ENCODE assay signal across 1 fruit fly cellular context in the genomic region with DNA sequence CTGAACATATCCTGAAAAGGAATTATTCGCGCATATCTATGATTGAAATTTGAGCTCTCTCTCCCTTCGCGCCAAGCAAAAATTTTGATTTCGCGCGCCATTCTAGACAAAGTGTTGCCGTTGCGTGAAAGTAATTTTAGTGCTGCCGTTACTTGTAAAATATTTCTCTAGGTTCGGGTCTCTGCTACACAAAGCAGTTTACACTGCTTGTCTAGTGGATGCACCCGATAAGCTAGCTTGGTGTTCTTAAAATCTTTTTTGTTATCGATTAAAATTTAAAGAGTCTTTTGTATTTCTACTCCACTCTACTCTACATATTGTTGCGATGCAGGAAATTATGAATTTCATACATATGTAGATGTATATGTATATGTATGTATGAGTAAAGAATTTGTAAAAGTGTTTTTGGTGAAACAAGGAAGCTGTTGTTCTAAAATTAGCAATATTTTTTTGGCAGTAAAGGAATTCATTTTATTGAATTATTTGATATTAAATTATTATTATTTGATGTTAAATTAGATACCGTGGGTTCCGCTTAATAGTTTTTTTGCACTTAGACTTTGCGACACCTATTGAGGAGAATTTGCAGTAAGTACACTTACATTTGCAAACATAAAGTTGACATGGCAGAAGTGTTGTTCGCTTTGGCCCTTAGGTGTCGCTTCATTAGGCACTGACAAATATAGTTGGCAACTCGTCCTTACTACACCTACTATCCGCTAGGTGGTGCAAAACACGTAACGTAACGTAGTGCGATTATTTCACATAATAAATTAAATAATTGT.
TF ChIP-seq lines count a peak whose summit lies in the region.

No protein-coding gene starts in this region.

TF ChIP-seq in whole organism, embryonic, 481 proteins besides CTCF, POLR2A, EP300 and RAD21 (continued from another document and continues in another):
- TF ChIP-seq CG8765 (GFP tag; IDR thresholded peaks at IDR 0.05; lab: Robert Waterston, UW) = peak; percentile 44; the same call in 1 of the 2 replicates
- TF ChIP-seq CG11696 (GFP tag; IDR thresholded peaks at IDR 0.05; lab: Robert Waterston, UW) = peak; percentile 46; the same call in 1 of the 2 replicates
- peak; percentile 69 for TF ChIP-seq dysf (GFP tag; IDR thresholded peaks at IDR 0.05; lab: Robert Waterston, UW)
- TF ChIP-seq Myb (GFP tag; optimal IDR thresholded peaks at IDR 0.05; lab: Kevin White, UChicago) = peak; percentile 57
- peak; percentile 94 for TF ChIP-seq CG4854 (GFP tag; optimal IDR thresholded peaks at IDR 0.05; lab: Kevin White, UChicago)
- peak; percentile 72 for TF ChIP-seq CG1233 (GFP tag; optimal IDR thresholded peaks at IDR 0.05; lab: Kevin White, UChicago)
- TF ChIP-seq insv (GFP tag; optimal IDR thresholded peaks at IDR 0.05; lab: Kevin White, UChicago) = peak in 1 of 2 experiments; percentile 66
- no peak for TF ChIP-seq pan (optimal IDR thresholded peaks at IDR 0.05; lab: Kevin White, UChicago)
- peak in 1 of 2 experiments; percentile 77 for TF ChIP-seq pan (GFP tag; optimal IDR thresholded peaks at IDR 0.05 in 1 of 2, IDR thresholded peaks at IDR 0.05 in 1 of 2)
- TF ChIP-seq CG16815 (GFP tag; optimal IDR thresholded peaks at IDR 0.05; lab: Kevin White, UChicago) = peak; percentile 69
- peak; percentile 60; the same call in 2 of the 3 replicates for TF ChIP-seq ase (GFP tag; IDR thresholded peaks at IDR 0.05; lab: Robert Waterston, UW)
- no peak for TF ChIP-seq CG17186 (GFP tag; optimal IDR thresholded peaks at IDR 0.05; lab: Kevin White, UChicago)
- no peak for TF ChIP-seq sna (GFP tag; IDR thresholded peaks at IDR 0.05; lab: Robert Waterston, UW; ENCODE audit: partially characterized antibody)
- TF ChIP-seq peb (GFP tag; IDR thresholded peaks at IDR 0.05; lab: Robert Waterston, UW) = no peak
- TF ChIP-seq Pdp1 (GFP tag; optimal IDR thresholded peaks at IDR 0.05; lab: Kevin White, UChicago) = peak; percentile 67 to 76
- TF ChIP-seq Mes4 (GFP tag; optimal IDR thresholded peaks at IDR 0.05; lab: Kevin White, UChicago) = peak; percentile 64
- TF ChIP-seq CG2889 (GFP tag; IDR thresholded peaks at IDR 0.05; lab: Robert Waterston, UW) = no peak
- peak; percentile 22 for TF ChIP-seq ttk (GFP tag; IDR thresholded peaks at IDR 0.05; lab: Robert Waterston, UW)
- TF ChIP-seq CG5245 (GFP tag; optimal IDR thresholded peaks at IDR 0.05; lab: Kevin White, UChicago) = peak; percentile 90
- TF ChIP-seq emc (GFP tag; optimal IDR thresholded peaks at IDR 0.05; lab: Kevin White, UChicago) = no peak
- peak; percentile 74 for TF ChIP-seq ato (GFP tag; IDR thresholded peaks at IDR 0.05; lab: Robert Waterston, UW; ENCODE audit: partially characterized antibody)
- peak; percentile 45 for TF ChIP-seq tx (GFP tag; optimal IDR thresholded peaks at IDR 0.05; lab: Kevin White, UChicago)
- TF ChIP-seq dan (GFP tag; IDR thresholded peaks at IDR 0.05; lab: Robert Waterston, UW) = no peak
- TF ChIP-seq ac (GFP tag; optimal IDR thresholded peaks at IDR 0.05; lab: Kevin White, UChicago) = no peak
- TF ChIP-seq crp (GFP tag; optimal IDR thresholded peaks at IDR 0.05; lab: Kevin White, UChicago) = peak in 1 of 2 experiments; percentile 4
- TF ChIP-seq Gug (GFP tag; IDR thresholded peaks at IDR 0.05; lab: Robert Waterston, UW) = peak; percentile 50; the same call in 2 of the 4 replicates
- TF ChIP-seq az2 (GFP tag; optimal IDR thresholded peaks at IDR 0.05; lab: Kevin White, UChicago) = peak; percentile 81
- peak; percentile 13; the same call in 1 of the 2 replicates for TF ChIP-seq hbn (GFP tag; IDR thresholded peaks at IDR 0.05; lab: Robert Waterston, UW; ENCODE audit: partially characterized antibody)
- TF ChIP-seq bsh (GFP tag; optimal IDR thresholded peaks at IDR 0.05; lab: Kevin White, UChicago) = peak in 1 of 2 experiments; percentile 70
- TF ChIP-seq CG10274 (GFP tag; optimal IDR thresholded peaks at IDR 0.05; lab: Kevin White, UChicago) = peak; percentile 10
- TF ChIP-seq dati (GFP tag; IDR thresholded peaks at IDR 0.05; lab: Robert Waterston, UW) = no peak
- no peak for TF ChIP-seq Vsx1 (GFP tag; optimal IDR thresholded peaks at IDR 0.05; lab: Kevin White, UChicago)
- peak; percentile 80 for TF ChIP-seq HmgZ (tag; optimal IDR thresholded peaks at IDR 0.05; lab: Kevin White, UChicago)
- TF ChIP-seq Hr39 (optimal IDR thresholded peaks at IDR 0.05; lab: Kevin White, UChicago) = no peak
- peak; percentile 73 for TF ChIP-seq NC2β (GFP tag; optimal IDR thresholded peaks at IDR 0.05; lab: Kevin White, UChicago)
- TF ChIP-seq CG3281 (GFP tag; optimal IDR thresholded peaks at IDR 0.05; lab: Kevin White, UChicago) = peak; percentile 44
- TF ChIP-seq Dad (GFP tag; optimal IDR thresholded peaks at IDR 0.05; lab: Kevin White, UChicago) = peak; percentile 58
- no peak for TF ChIP-seq Deaf1 (tag; optimal IDR thresholded peaks at IDR 0.05; lab: Kevin White, UChicago)
- no peak for TF ChIP-seq zf30C (GFP tag; optimal IDR thresholded peaks at IDR 0.05; lab: Kevin White, UChicago)
- TF ChIP-seq tna (GFP tag; IDR thresholded peaks at IDR 0.05; lab: Robert Waterston, UW; ENCODE audit: partially characterized antibody) = no peak; the same call in 1 of the 2 replicates
- peak; percentile 63 for TF ChIP-seq Scr (GFP tag; IDR thresholded peaks at IDR 0.05; lab: Robert Waterston, UW; ENCODE audit: partially characterized antibody)
- peak; percentile 60 for TF ChIP-seq Fer1 (GFP tag; optimal IDR thresholded peaks at IDR 0.05; lab: Kevin White, UChicago)
- peak; percentile 72 for TF ChIP-seq CG9609 (GFP tag; optimal IDR thresholded peaks at IDR 0.05; lab: Kevin White, UChicago)
- TF ChIP-seq CG6254 (GFP tag; optimal IDR thresholded peaks at IDR 0.05; lab: Kevin White, UChicago) = peak; percentile 61
- peak; percentile 69 for TF ChIP-seq amos (GFP tag; IDR thresholded peaks at IDR 0.05; lab: Robert Waterston, UW; ENCODE audit: partially characterized antibody)
- TF ChIP-seq ro (GFP tag; IDR thresholded peaks at IDR 0.05; lab: Robert Waterston, UW) = peak; percentile 11; the same call in 1 of the 2 replicates
- TF ChIP-seq Ets97D (GFP tag; optimal IDR thresholded peaks at IDR 0.05; lab: Kevin White, UChicago) = peak; percentile 64
- peak; percentile 72 for TF ChIP-seq Hr3 (GFP tag; optimal IDR thresholded peaks at IDR 0.05; lab: Kevin White, UChicago)
- TF ChIP-seq lbe (GFP tag; optimal IDR thresholded peaks at IDR 0.05; lab: Kevin White, UChicago) = peak; percentile 63
- peak; percentile 33 for TF ChIP-seq fd3F (GFP tag; optimal IDR thresholded peaks at IDR 0.05; lab: Kevin White, UChicago)
- TF ChIP-seq CG8281 (tag; optimal IDR thresholded peaks at IDR 0.05; lab: Kevin White, UChicago) = no peak
- no peak for TF ChIP-seq exex (tag; optimal IDR thresholded peaks at IDR 0.05; lab: Kevin White, UChicago)
- no peak for TF ChIP-seq seq (GFP tag; IDR thresholded peaks at IDR 0.05; lab: Robert Waterston, UW)
- peak; percentile 48 for TF ChIP-seq CG6765 (GFP tag; optimal IDR thresholded peaks at IDR 0.05; lab: Kevin White, UChicago)
- peak; percentile 64 for TF ChIP-seq CG18599 (GFP tag; optimal IDR thresholded peaks at IDR 0.05; lab: Kevin White, UChicago)
- peak; percentile 70 for TF ChIP-seq PHDP (tag; optimal IDR thresholded peaks at IDR 0.05; lab: Kevin White, UChicago)
- TF ChIP-seq CG10543 (GFP tag; optimal IDR thresholded peaks at IDR 0.05; lab: Kevin White, UChicago) = peak; percentile 54
- TF ChIP-seq Hr51 (GFP tag; optimal IDR thresholded peaks at IDR 0.05; lab: Kevin White, UChicago) = peak; percentile 41 to 44
- 0 out of 2 replicates have a peak, but pooled peaks have one; percentile 48 for TF ChIP-seq CG1024 (GFP tag; IDR thresholded peaks at IDR 0.05; lab: Robert Waterston, UW)
- TF ChIP-seq CG4404 (GFP tag; IDR thresholded peaks at IDR 0.05; lab: Robert Waterston, UW) = no peak
- peak; percentile 39 for TF ChIP-seq CG12659 (GFP tag; optimal IDR thresholded peaks at IDR 0.05; lab: Kevin White, UChicago)
- peak; percentile 36 for TF ChIP-seq CoRest (tag; optimal IDR thresholded peaks at IDR 0.05; lab: Kevin White, UChicago)
- TF ChIP-seq Xbp1 (GFP tag; optimal IDR thresholded peaks at IDR 0.05; lab: Kevin White, UChicago) = peak; percentile 88
- TF ChIP-seq CG14965 (GFP tag; optimal IDR thresholded peaks at IDR 0.05; lab: Kevin White, UChicago; ENCODE audit: borderline replicate concordance) = peak; percentile 98
- peak; percentile 35; the same call in 1 of the 2 replicates for TF ChIP-seq wor (GFP tag; IDR thresholded peaks at IDR 0.05; lab: Robert Waterston, UW)
- TF ChIP-seq CG7786 (GFP tag; optimal IDR thresholded peaks at IDR 0.05; lab: Kevin White, UChicago) = peak; percentile 18
- TF ChIP-seq Camta (GFP tag; optimal IDR thresholded peaks at IDR 0.05; lab: Kevin White, UChicago) = peak; percentile 61
- TF ChIP-seq gcm (GFP tag; optimal IDR thresholded peaks at IDR 0.05; lab: Kevin White, UChicago) = peak; percentile 53
- peak; percentile 91 for TF ChIP-seq CG8478 (optimal IDR thresholded peaks at IDR 0.05; lab: Kevin White, UChicago)
- no peak for TF ChIP-seq gem (tag; optimal IDR thresholded peaks at IDR 0.05; lab: Kevin White, UChicago)
- TF ChIP-seq CG11560 (tag; IDR thresholded peaks at IDR 0.05; lab: Robert Waterston, UW) = peak; percentile 92
- peak; percentile 18 for TF ChIP-seq zfh2 (GFP tag; optimal IDR thresholded peaks at IDR 0.05; lab: Kevin White, UChicago)
- peak; percentile 70 for TF ChIP-seq unpg (GFP tag; optimal IDR thresholded peaks at IDR 0.05; lab: Kevin White, UChicago)
- no peak for TF ChIP-seq Kr (GFP tag; optimal IDR thresholded peaks at IDR 0.05; lab: Kevin White, UChicago)
- no peak for TF ChIP-seq Eip74EF (GFP tag; optimal IDR thresholded peaks at IDR 0.05; lab: Kevin White, UChicago)
- TF ChIP-seq NfI (GFP tag; optimal IDR thresholded peaks at IDR 0.05; lab: Kevin White, UChicago) = peak; percentile 78
- TF ChIP-seq CG10267 (tag; optimal IDR thresholded peaks at IDR 0.05; lab: Kevin White, UChicago) = peak; percentile 48
- no peak for TF ChIP-seq CG11504 (tag; optimal IDR thresholded peaks at IDR 0.05; lab: Kevin White, UChicago)
- peak; percentile 74 for TF ChIP-seq ind (GFP tag; optimal IDR thresholded peaks at IDR 0.05; lab: Kevin White, UChicago)
- no peak for TF ChIP-seq CG4282 (GFP tag; optimal IDR thresholded peaks at IDR 0.05; lab: Kevin White, UChicago)
- TF ChIP-seq Oli (tag; optimal IDR thresholded peaks at IDR 0.05; lab: Kevin White, UChicago) = peak; percentile 50
- TF ChIP-seq aop (GFP tag; IDR thresholded peaks at IDR 0.05; lab: Robert Waterston, UW) = no peak
- TF ChIP-seq gt (GFP tag; IDR thresholded peaks at IDR 0.05; lab: Robert Waterston, UW) = no peak
- peak; percentile 19 for TF ChIP-seq Bteb2 (GFP tag; optimal IDR thresholded peaks at IDR 0.05; lab: Kevin White, UChicago)
- TF ChIP-seq HHEX (GFP tag; optimal IDR thresholded peaks at IDR 0.05; lab: Kevin White, UChicago) = peak; percentile 77
- TF ChIP-seq ara (GFP tag; IDR thresholded peaks at IDR 0.05; lab: Robert Waterston, UW) = peak; percentile 61; the same call in 1 of the 2 replicates
- TF ChIP-seq corto (GFP tag; optimal IDR thresholded peaks at IDR 0.05; lab: Kevin White, UChicago) = no peak
- no peak for TF ChIP-seq YL-1 (GFP tag; optimal IDR thresholded peaks at IDR 0.05; lab: Kevin White, UChicago)
- TF ChIP-seq CG30403 (GFP tag; optimal IDR thresholded peaks at IDR 0.05; lab: Kevin White, UChicago) = peak; percentile 72
- peak; percentile 62 for TF ChIP-seq CG6813 (GFP tag; optimal IDR thresholded peaks at IDR 0.05; lab: Kevin White, UChicago)
- peak; percentile 73 for TF ChIP-seq CG17361 (GFP tag; IDR thresholded peaks at IDR 0.05; lab: Robert Waterston, UW)
- no peak for TF ChIP-seq br (optimal IDR thresholded peaks at IDR 0.05; lab: Kevin White, UChicago)
- TF ChIP-seq CG17385 (GFP tag; optimal IDR thresholded peaks at IDR 0.05; lab: Kevin White, UChicago) = peak; percentile 66
- peak; percentile 16 for TF ChIP-seq twi (tag; optimal IDR thresholded peaks at IDR 0.05; lab: Kevin White, UChicago)
- peak; percentile 67 for TF ChIP-seq dmrt11E (tag; optimal IDR thresholded peaks at IDR 0.05; lab: Kevin White, UChicago)
- peak; percentile 67 for TF ChIP-seq shn (GFP tag; optimal IDR thresholded peaks at IDR 0.05; lab: Kevin White, UChicago)
- TF ChIP-seq odd (GFP tag; optimal IDR thresholded peaks at IDR 0.05; lab: Kevin White, UChicago) = no peak
- TF ChIP-seq CG10209 (GFP tag; optimal IDR thresholded peaks at IDR 0.05; lab: Kevin White, UChicago) = peak; percentile 66
- TF ChIP-seq pros (GFP tag; optimal IDR thresholded peaks at IDR 0.05; lab: Kevin White, UChicago) = no peak
- no peak for TF ChIP-seq btn (GFP tag; optimal IDR thresholded peaks at IDR 0.05; lab: Kevin White, UChicago)
- TF ChIP-seq Dip3 (GFP tag; optimal IDR thresholded peaks at IDR 0.05; lab: Kevin White, UChicago) = no peak
- peak; percentile 82 for TF ChIP-seq tin (GFP tag; optimal IDR thresholded peaks at IDR 0.05; lab: Kevin White, UChicago)
- peak; percentile 85 for TF ChIP-seq slbo (GFP tag; IDR thresholded peaks at IDR 0.05; lab: Robert Waterston, UW)
- no peak for TF ChIP-seq pho (GFP tag; optimal IDR thresholded peaks at IDR 0.05; lab: Kevin White, UChicago)
- peak; percentile 89 for TF ChIP-seq NFAT (GFP tag; IDR thresholded peaks at IDR 0.05; lab: Robert Waterston, UW)
- peak; percentile 62 for TF ChIP-seq CG30431 (GFP tag; optimal IDR thresholded peaks at IDR 0.05; lab: Kevin White, UChicago)
- no peak for TF ChIP-seq run (tag; optimal IDR thresholded peaks at IDR 0.05; lab: Kevin White, UChicago)
- TF ChIP-seq p53 (GFP tag; optimal IDR thresholded peaks at IDR 0.05; lab: Kevin White, UChicago) = peak; percentile 29
- peak; percentile 70; the same call in 1 of the 2 replicates for TF ChIP-seq lmd (GFP tag; IDR thresholded peaks at IDR 0.05; lab: Robert Waterston, UW)
- TF ChIP-seq Antp (GFP tag; optimal IDR thresholded peaks at IDR 0.05; lab: Kevin White, UChicago) = peak; percentile 59
- no peak; the same call in 1 of the 2 replicates for TF ChIP-seq wdn (GFP tag; IDR thresholded peaks at IDR 0.05; lab: Robert Waterston, UW)
- no peak for TF ChIP-seq CG10462 (GFP tag; optimal IDR thresholded peaks at IDR 0.05; lab: Kevin White, UChicago)
- TF ChIP-seq CG11247 (GFP tag; IDR thresholded peaks at IDR 0.05; lab: Robert Waterston, UW) = peak; percentile 75
- peak; percentile 85 for TF ChIP-seq CG4707 (GFP tag; optimal IDR thresholded peaks at IDR 0.05; lab: Kevin White, UChicago)
- peak; percentile 19 for TF ChIP-seq CG13624 (GFP tag; optimal IDR thresholded peaks at IDR 0.05; lab: Kevin White, UChicago)
- no peak for TF ChIP-seq jigr1 (GFP tag; IDR thresholded peaks at IDR 0.05; lab: Robert Waterston, UW)
- TF ChIP-seq zfh1 (GFP tag; IDR thresholded peaks at IDR 0.05; lab: Robert Waterston, UW) = peak; percentile 69; the same call in 2 of the 3 replicates
- peak; percentile 71 for TF ChIP-seq trem (tag; optimal IDR thresholded peaks at IDR 0.05; lab: Kevin White, UChicago)
- TF ChIP-seq Usf (GFP tag; optimal IDR thresholded peaks at IDR 0.05; lab: Kevin White, UChicago) = peak; percentile 57
- peak; percentile 34 for TF ChIP-seq CG12744 (GFP tag; optimal IDR thresholded peaks at IDR 0.05; lab: Kevin White, UChicago)
